Worm (Caenorhabditis elegans) whole organism, L4 larva: ENCODE data around the gene clec-206.

Experiments used
- dve-1 ChIP-seq: sonication (generic microtip); optimal IDR thresholded peaks from 2 replicates; lab custom pipeline; 2017; ENCODE audit warnings: antibody characterized with exemption, mild to moderate bottlenecking, missing genetic modification characterization, missing compliant biosample characterization; ENCODE audit not compliant: insufficient read depth
- fkh-10 ChIP-seq: fragments of 150-350 bp; optimal IDR thresholded peaks from 2 replicates; lab custom pipeline; 2014; ENCODE audit warnings: missing biosample characterization, missing genetic modification reagents, missing genetic modification characterization
- lin-13 ChIP-seq: fragments of 150-350 bp; optimal IDR thresholded peaks from 2 replicates; lab custom pipeline; 2014; ENCODE audit warnings: missing biosample characterization, missing genetic modification reagents, missing genetic modification characterization
- rbr-2 ChIP-seq: sonication (generic microtip); optimal IDR thresholded peaks from 2 replicates; lab custom pipeline; 2016; ENCODE audit warnings: missing genotype, missing genetic modification characterization, missing compliant biosample characterization
- skn-1 ChIP-seq: fragments of 150-350 bp; optimal IDR thresholded peaks from 2 replicates; lab custom pipeline; 2014; ENCODE audit warnings: missing biosample characterization, missing genetic modification characterization

DNA sequence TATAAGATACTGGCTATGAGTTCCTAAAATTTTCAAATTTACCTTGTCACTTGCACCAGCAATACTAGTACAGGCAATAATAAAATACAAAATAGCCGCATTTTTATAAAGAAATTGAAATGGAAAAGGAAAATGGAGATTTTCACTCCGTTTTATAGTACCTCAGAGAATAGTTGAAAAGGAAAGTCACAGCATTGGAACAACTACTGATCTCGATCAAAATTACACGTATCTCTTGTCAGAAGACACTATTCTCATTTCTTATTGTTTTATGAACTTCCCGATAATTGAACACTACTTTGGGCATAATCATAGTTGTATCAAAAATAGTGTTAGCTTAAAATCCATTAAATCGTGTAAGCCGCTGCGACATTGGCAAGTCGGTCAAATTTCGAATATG lies 47.4 kb upstream of the clec-206 start, which contains the start of gene Y40B10A.11:
- TF ChIP-seq lin-13 (GFP tag; lab: Kevin White, UChicago) (no peak), fkh-10 (no peak), skn-1 (tag; lab: Kevin White, UChicago) (no peak), dve-1 (tag; lab: Kevin White, UChicago) (no peak), rbr-2 (tag; lab: Kevin White, UChicago) (no peak)
